Worm (Caenorhabditis elegans) whole organism, L2 larva: ENCODE results near the gene pals-22.
A peak's percentile ranks its signal among the peaks of the same experiment; 100 is the strongest.

Experiments used
- C34F6.9 ChIP-seq: fragments of 150-350 bp; optimal IDR thresholded peaks from 2 replicates; lab custom pipeline; 2014; ENCODE audit warnings: missing biosample characterization, missing genetic modification characterization
- F13H6.1 ChIP-seq: sonication (generic microtip); optimal IDR thresholded peaks from 2 replicates; lab custom pipeline; 2016; ENCODE audit warnings: missing genetic modification characterization, missing compliant biosample characterization
- R02D3.7 ChIP-seq: fragments of 150-350 bp; optimal IDR thresholded peaks from 2 replicates; lab custom pipeline; 2014; ENCODE audit warnings: missing biosample characterization, missing genetic modification characterization
- Y55F3AM.14 ChIP-seq: fragments of 200-800 bp; sonication (Bioruptor generic); optimal IDR thresholded peaks from 2 replicates; lab custom pipeline; 2018; ENCODE audit warnings: mild to moderate bottlenecking, missing genetic modification characterization, missing compliant biosample characterization
- ZK546.5 ChIP-seq: sonication (generic microtip); optimal IDR thresholded peaks from 2 replicates; lab custom pipeline; 2017; ENCODE audit warnings: missing biosample characterization, missing genetic modification characterization
- alr-1 ChIP-seq: fragments of 150-350 bp; optimal IDR thresholded peaks from 2 replicates; lab custom pipeline; 2014; ENCODE audit warnings: missing biosample characterization, missing genetic modification characterization
- aly-2 ChIP-seq: fragments of 150-350 bp; optimal IDR thresholded peaks from 2 replicates; lab custom pipeline; 2014; ENCODE audit warnings: missing biosample characterization, missing genetic modification characterization
- ama-1 ChIP-seq: fragments of 150-350 bp; optimal IDR thresholded peaks from 2 replicates; lab custom pipeline; 2018; ENCODE audit warnings: inconsistent platforms
- blmp-1 ChIP-seq: sonication (generic microtip); optimal IDR thresholded peaks from 2 replicates; lab custom pipeline; 2017; ENCODE audit warnings: missing genetic modification characterization, mild to moderate bottlenecking, missing compliant biosample characterization, antibody characterized with exemption, moderate library complexity; ENCODE audit not compliant: insufficient read depth
- ceh-16 ChIP-seq: fragments of 150-350 bp; optimal IDR thresholded peaks from 2 replicates; lab custom pipeline; 2014; ENCODE audit warnings: missing biosample characterization, missing genetic modification characterization
- ceh-82 ChIP-seq: fragments of 150-350 bp; optimal IDR thresholded peaks from 2 replicates; lab custom pipeline; 2014; ENCODE audit warnings: missing biosample characterization, missing genetic modification characterization
- crh-2 ChIP-seq: sonication (generic microtip); optimal IDR thresholded peaks from 2 replicates; lab custom pipeline; 2017; ENCODE audit warnings: missing biosample characterization, missing genetic modification characterization
- dmd-4 ChIP-seq: sonication (generic microtip); optimal IDR thresholded peaks from 2 replicates; lab custom pipeline; 2017; ENCODE audit warnings: missing biosample characterization, missing genetic modification characterization
- egl-27 ChIP-seq: sonication (generic microtip); optimal IDR thresholded peaks from 3 replicates; lab custom pipeline; 2017; ENCODE audit warnings: missing biosample characterization, missing genetic modification reagents, missing genetic modification characterization
- elt-1 ChIP-seq: fragments of 150-350 bp; optimal IDR thresholded peaks from 2 replicates; lab custom pipeline; 2014; ENCODE audit warnings: missing biosample characterization, missing genetic modification characterization
- elt-3 ChIP-seq: sonication (generic microtip); optimal IDR thresholded peaks from 2 replicates; lab custom pipeline; 2017; ENCODE audit warnings: missing biosample characterization, missing genetic modification characterization
- fos-1 ChIP-seq: fragments of 150-350 bp; optimal IDR thresholded peaks from 2 replicates; lab custom pipeline; 2014; ENCODE audit warnings: missing biosample characterization, missing genetic modification characterization
- gmeb-1 ChIP-seq: fragments of 150-350 bp; optimal IDR thresholded peaks from 2 replicates; lab custom pipeline; 2014; ENCODE audit warnings: missing biosample characterization, missing genetic modification characterization
- lin-11 ChIP-seq: fragments of 150-350 bp; sonication (generic microtip); optimal IDR thresholded peaks from 2 replicates; lab custom pipeline; 2014; ENCODE audit warnings: missing biosample characterization, missing genetic modification characterization, inconsistent platforms, mixed read lengths
- lin-13 ChIP-seq: fragments of 150-350 bp; optimal IDR thresholded peaks from 2 replicates; lab custom pipeline; 2014; ENCODE audit warnings: missing biosample characterization, missing genetic modification reagents, missing genetic modification characterization
- lin-39 ChIP-seq: fragments of 150-350 bp; optimal IDR thresholded peaks from 2 replicates; lab custom pipeline; 2014; ENCODE audit warnings: missing biosample characterization, missing genetic modification reagents, missing genetic modification characterization
- lsy-2 ChIP-seq, 2 experiments: fragments of 150-350 bp in 1 of 2; sonication (generic microtip) in 1 of 2; optimal IDR thresholded peaks; 2 replicates each; lab custom pipeline; 2014 to 2017; ENCODE audit warnings: missing biosample characterization in 2 of 2, missing genetic modification characterization in 2 of 2
- mab-5 ChIP-seq: fragments of 150-350 bp; optimal IDR thresholded peaks from 2 replicates; lab custom pipeline; 2014; ENCODE audit warnings: missing biosample characterization, missing genetic modification characterization
- mbf-1 ChIP-seq: sonication (generic microtip); optimal IDR thresholded peaks from 2 replicates; lab custom pipeline; 2017; ENCODE audit warnings: missing biosample characterization, missing genetic modification characterization
- mdl-1 ChIP-seq, 2 experiments: fragments of 150-350 bp in 1 of 2; sonication (generic microtip) in 1 of 2; optimal IDR thresholded peaks; 2 replicates each; lab custom pipeline; 2017; ENCODE audit warnings: missing biosample characterization in 2 of 2, missing genetic modification characterization in 2 of 2
- nhr-10 ChIP-seq: sonication (generic microtip); optimal IDR thresholded peaks from 2 replicates; lab custom pipeline; 2017; ENCODE audit warnings: missing biosample characterization, missing genetic modification characterization
- nhr-11 ChIP-seq: fragments of 150-350 bp; optimal IDR thresholded peaks from 2 replicates; lab custom pipeline; 2014; ENCODE audit warnings: missing biosample characterization, missing genetic modification characterization
- nhr-12 ChIP-seq: fragments of 150-350 bp; optimal IDR thresholded peaks from 2 replicates; lab custom pipeline; 2014; ENCODE audit warnings: missing biosample characterization, missing genetic modification characterization
- nhr-129 ChIP-seq: fragments of 150-350 bp; optimal IDR thresholded peaks from 2 replicates; lab custom pipeline; 2014; ENCODE audit warnings: missing biosample characterization, missing genetic modification characterization
- nhr-21 ChIP-seq: fragments of 150-350 bp; optimal IDR thresholded peaks from 2 replicates; lab custom pipeline; 2014; ENCODE audit warnings: missing biosample characterization, missing genetic modification characterization
- nhr-23 ChIP-seq: fragments of 150-350 bp; optimal IDR thresholded peaks from 2 replicates; lab custom pipeline; 2014; ENCODE audit warnings: missing biosample characterization, missing genetic modification reagents, missing genetic modification characterization
- nhr-237 ChIP-seq: fragments of 150-350 bp; optimal IDR thresholded peaks from 2 replicates; lab custom pipeline; 2014; ENCODE audit warnings: missing biosample characterization, missing genetic modification characterization
- nhr-25 ChIP-seq: fragments of 150-350 bp; sonication (generic microtip); optimal IDR thresholded peaks from 3 replicates; lab custom pipeline; 2014; ENCODE audit warnings: missing biosample characterization, missing genetic modification characterization
- nhr-6 ChIP-seq: fragments of 150-350 bp; optimal IDR thresholded peaks from 2 replicates; lab custom pipeline; 2014; ENCODE audit warnings: missing biosample characterization, missing genetic modification characterization
- nhr-77 ChIP-seq: fragments of 150-350 bp; optimal IDR thresholded peaks from 2 replicates; lab custom pipeline; 2014; ENCODE audit warnings: missing biosample characterization, missing genetic modification characterization
- peb-1 ChIP-seq: fragments of 150-350 bp; optimal IDR thresholded peaks from 2 replicates; lab custom pipeline; 2014; ENCODE audit warnings: missing biosample characterization, missing genetic modification characterization
- sem-4 ChIP-seq: fragments of 150-350 bp; optimal IDR thresholded peaks from 2 replicates; lab custom pipeline; 2014; ENCODE audit warnings: missing biosample characterization, missing genetic modification reagents, missing genetic modification characterization
- skn-1 ChIP-seq: sonication (generic microtip); optimal IDR thresholded peaks from 2 replicates; lab custom pipeline; 2017; ENCODE audit warnings: missing biosample characterization, missing genetic modification characterization
- sma-3 ChIP-seq: sonication (generic microtip); optimal IDR thresholded peaks from 2 replicates; lab custom pipeline; 2016; ENCODE audit warnings: missing genetic modification reagents, missing genetic modification characterization, missing compliant biosample characterization
- sma-9 ChIP-seq, 2 experiments: fragments of 150-350 bp in 1 of 2; sonication (generic microtip) in 1 of 2; optimal IDR thresholded peaks; 2 replicates each; lab custom pipeline; 2014 to 2016; ENCODE audit warnings: missing genetic modification characterization in 2 of 2, mild to moderate bottlenecking in 1 of 2, missing biosample characterization in 1 of 2, missing compliant biosample characterization in 1 of 2, missing genetic modification reagents in 1 of 2, moderate library complexity in 1 of 2
- snpc-4 ChIP-seq: fragments of 150-350 bp; optimal IDR thresholded peaks from 2 replicates; lab custom pipeline; 2014; ENCODE audit warnings: missing biosample characterization, missing genetic modification characterization
- unc-39 ChIP-seq: fragments of 150-350 bp; optimal IDR thresholded peaks from 2 replicates; lab custom pipeline; 2014; ENCODE audit warnings: missing biosample characterization, missing genetic modification characterization
- unc-55 ChIP-seq: fragments of 150-350 bp; sonication (generic microtip); optimal IDR thresholded peaks from 3 replicates; lab custom pipeline; 2014; ENCODE audit warnings: missing biosample characterization, missing genetic modification reagents, missing genetic modification characterization
- unc-62 ChIP-seq: fragments of 150-350 bp; optimal IDR thresholded peaks from 2 replicates; lab custom pipeline; 2014; ENCODE audit warnings: missing biosample characterization, missing genetic modification reagents, missing genetic modification characterization
- zag-1 ChIP-seq: fragments of 150-350 bp; optimal IDR thresholded peaks from 2 replicates; lab custom pipeline; 2014; ENCODE audit warnings: missing biosample characterization, missing genetic modification characterization
- ztf-1 ChIP-seq: fragments of 200-800 bp; sonication (Bioruptor generic); conservative IDR thresholded peaks from 2 replicates; pipeline ENCODE4 v1.3.6; 2022; ENCODE audit warnings: missing genetic modification characterization, missing compliant biosample characterization
- ztf-11 ChIP-seq: sonication (generic microtip); optimal IDR thresholded peaks from 2 replicates; lab custom pipeline; 2017; ENCODE audit warnings: missing biosample characterization, missing genetic modification characterization
- ztf-4 ChIP-seq: fragments of 150-350 bp; optimal IDR thresholded peaks from 2 replicates; lab custom pipeline; 2014; ENCODE audit warnings: missing biosample characterization, missing genetic modification characterization

The pals-22 gene

DNA sequence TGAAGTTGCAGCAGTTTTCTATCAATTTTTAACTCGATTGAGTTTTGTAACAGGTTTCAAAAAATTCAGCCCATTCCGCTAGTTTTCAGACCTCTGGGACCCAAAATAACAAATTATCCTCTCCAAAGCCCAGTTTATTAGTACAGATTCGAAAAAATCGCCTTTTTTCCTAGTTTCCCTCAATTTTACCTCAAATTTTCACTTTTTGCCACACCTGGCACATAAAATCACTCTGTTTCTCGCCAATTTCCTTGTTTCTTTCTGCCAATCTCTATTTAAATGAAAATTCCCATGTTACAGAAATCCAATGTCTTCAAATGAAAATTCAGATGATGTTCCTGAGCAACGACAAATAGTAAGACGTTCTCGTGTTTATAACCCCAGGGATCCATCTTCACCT, at the start of gene pals-22:
pals-22 (plus strand) TSS at position 301 of the 400 bp plus-strand sequence.
- no peak for TF ChIP-seq nhr-12 (tag; lab: Kevin White, UChicago)
- TF ChIP-seq nhr-129, result no peak
- no peak for TF ChIP-seq lin-13 (GFP tag; lab: Kevin White, UChicago)
- no peak for TF ChIP-seq mdl-1 (tag; optimal IDR thresholded peaks at IDR 0.05; lab: Kevin White, UChicago)
- no peak for TF ChIP-seq ZK546.5
- TF ChIP-seq zag-1 (tag; lab: Kevin White, UChicago), result no peak
- no peak for TF ChIP-seq skn-1 (tag; lab: Kevin White, UChicago)

DNA sequence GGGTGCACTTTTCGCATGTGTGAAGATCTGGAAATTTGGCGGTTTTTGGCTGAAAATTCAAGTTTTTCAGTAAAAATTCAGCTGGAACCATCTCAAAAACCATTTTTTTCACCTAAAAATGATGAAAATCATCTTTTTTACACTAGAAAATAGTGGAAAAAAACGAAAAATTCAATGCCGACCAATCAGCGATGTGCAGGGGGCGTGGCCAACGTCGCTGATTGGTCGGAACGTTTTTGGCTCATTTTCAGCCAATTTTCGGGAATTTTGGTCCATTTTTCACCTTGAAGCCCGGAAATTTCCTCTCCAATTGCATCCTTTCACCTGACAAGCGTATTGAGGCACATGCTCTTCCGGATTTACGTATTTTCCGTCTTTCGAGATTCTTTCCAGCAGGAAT, 47.8 kb upstream of the pals-22 start:
- TF ChIP-seq sma-9 (GFP tag; optimal IDR thresholded peaks at IDR 0.05; lab: Kevin White, UChicago) (no peak), sma-9 (tag; optimal IDR thresholded peaks at IDR 0.05; lab: Kevin White, UChicago) (no peak), fos-1 (no peak), aly-2 (tag; lab: Kevin White, UChicago) (no peak), lsy-2 (tag; optimal IDR thresholded peaks at IDR 0.05; lab: Kevin White, UChicago) (no peak), Y55F3AM.14 (GFP tag; lab: Kevin White, UChicago) (no peak), ztf-11 (no peak), nhr-12 (tag; lab: Kevin White, UChicago) (no peak), nhr-129 (no peak), ZK546.5 (no peak)

DNA sequence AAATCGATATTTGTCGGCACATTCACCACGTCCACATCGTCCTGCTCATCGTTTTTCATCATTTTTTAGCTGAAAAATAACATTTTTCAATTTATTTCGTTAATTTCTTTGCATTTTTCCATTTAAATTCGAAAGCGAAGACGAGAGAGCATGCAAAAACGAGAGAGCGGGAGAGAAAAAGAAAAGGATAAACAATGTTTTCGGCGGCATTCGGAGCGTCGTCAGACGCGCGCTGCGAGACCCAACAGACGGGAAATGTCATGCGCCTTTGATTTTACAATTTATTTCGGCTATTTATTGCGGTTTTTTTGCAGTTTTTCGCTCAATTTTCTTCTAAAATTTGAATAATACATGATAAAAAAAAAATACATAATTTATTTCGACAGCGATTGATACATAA, 45.9 kb upstream of the pals-22 start, which contains the start of gene attf-3:
attf-3 (minus strand) TSS at position 69 of the 400 bp plus-strand sequence.
- TF ChIP-seq lsy-2 (tag; optimal IDR thresholded peaks at IDR 0.05; lab: Kevin White, UChicago) (peak; percentile 20 to 84), gmeb-1 (tag; lab: Kevin White, UChicago) (peak; percentile 62), unc-55 (GFP tag; lab: Kevin White, UChicago) (peak; percentile 88), sem-4 (tag; lab: Kevin White, UChicago) (no peak), elt-1 (tag; lab: Kevin White, UChicago) (no peak), ZK546.5 (no peak), Y55F3AM.14 (GFP tag; lab: Kevin White, UChicago) (no peak), unc-39 (no peak), fos-1 (no peak), nhr-6 (no peak), nhr-129 (peak; percentile 73), skn-1 (tag; lab: Kevin White, UChicago) (no peak), snpc-4 (tag; lab: Kevin White, UChicago) (no peak), F13H6.1 (tag; lab: Kevin White, UChicago) (peak; percentile 35), alr-1 (tag; lab: Kevin White, UChicago) (no peak), nhr-11 (no peak), nhr-12 (tag; lab: Kevin White, UChicago) (no peak), egl-27 (tag; lab: Kevin White, UChicago) (no peak), lin-11 (tag; lab: Kevin White, UChicago) (peak; percentile 71), zag-1 (tag; lab: Kevin White, UChicago) (no peak), dmd-4 (tag; lab: Kevin White, UChicago) (no peak), nhr-77 (tag; lab: Kevin White, UChicago) (no peak), nhr-10 (tag; lab: Kevin White, UChicago) (no peak), nhr-25 (tag; lab: Kevin White, UChicago) (peak; percentile 40), nhr-23 (no peak), mdl-1 (tag; optimal IDR thresholded peaks at IDR 0.05; lab: Kevin White, UChicago) (no peak), lin-39 (tag; lab: Kevin White, UChicago) (no peak), ama-1 (no peak), peb-1 (tag; lab: Kevin White, UChicago) (no peak), ztf-4 (tag; lab: Kevin White, UChicago) (no peak), mab-5 (tag; lab: Kevin White, UChicago) (no peak), sma-3 (GFP tag; lab: Kevin White, UChicago) (peak; percentile 53), ztf-11 (no peak), unc-62 (no peak), blmp-1 (tag; lab: Kevin White, UChicago) (no peak), nhr-21 (no peak), nhr-237 (tag; lab: Kevin White, UChicago) (no peak), ceh-82 (tag; lab: Kevin White, UChicago) (no peak), ceh-16 (tag; lab: Kevin White, UChicago) (no peak), crh-2 (tag; lab: Kevin White, UChicago) (peak; percentile 72), elt-3 (tag; lab: Kevin White, UChicago) (no peak), sma-9 (GFP tag; optimal IDR thresholded peaks at IDR 0.05; lab: Kevin White, UChicago) (no peak), sma-9 (tag; optimal IDR thresholded peaks at IDR 0.05; lab: Kevin White, UChicago) (no peak), mbf-1 (tag; lab: Kevin White, UChicago) (no peak), R02D3.7 (tag; lab: Kevin White, UChicago) (peak; percentile 17), ztf-1 (no peak), lin-13 (GFP tag; lab: Kevin White, UChicago) (peak; percentile 78), aly-2 (tag; lab: Kevin White, UChicago) (no peak), C34F6.9 (tag; lab: Kevin White, UChicago) (peak; percentile 78)
